Worm (Caenorhabditis elegans): Measurements from ENCODE around the gene C55A6.7.

Gene C55A6.7

DNA sequence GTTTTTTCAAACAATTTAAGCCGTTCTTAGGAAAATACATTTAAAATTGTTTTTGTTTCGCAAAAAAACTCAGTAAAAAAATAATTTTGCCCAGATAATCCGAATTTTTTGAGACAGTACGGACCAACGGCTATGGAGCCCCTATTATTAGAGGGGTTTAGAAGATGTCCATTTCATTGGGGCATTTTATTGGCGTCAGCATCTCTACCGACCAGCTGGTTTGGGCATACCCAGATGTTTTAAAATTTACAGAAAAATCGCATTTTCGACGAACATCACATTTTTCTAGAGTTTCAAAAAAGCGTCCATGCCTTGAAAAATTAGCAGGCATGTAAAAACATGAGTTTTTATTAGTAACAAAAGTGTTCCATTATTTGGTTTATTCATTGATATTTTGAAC is 21.0 kb upstream of the C55A6.7 start (continued):
- TF ChIP-seq aha-1 (tag) (no peak), dmd-6 (GFP tag; IDR thresholded peaks at IDR 0.05) (no peak), hmg-1.1 (GFP tag; IDR thresholded peaks at IDR 0.05) (0 out of 2 replicates have a peak, but pooled peaks have one; percentile 33), vab-7 (GFP tag; IDR thresholded peaks at IDR 0.05) (peak; percentile 30; the same call in 1 of the 2 replicates), Y48G9A.11 (GFP tag; IDR thresholded peaks at IDR 0.05) (0 out of 2 replicates have a peak, but pooled peaks have one; percentile 35), hif-1 (tag; optimal IDR thresholded peaks at IDR 0.05) (peak in 1 of 2 experiments; percentile 64), lim-7 (GFP tag; IDR thresholded peaks at IDR 0.05) (peak; percentile 67), mdt-29 (GFP tag; IDR thresholded peaks at IDR 0.05) (0 out of 2 replicates have a peak, but pooled peaks have one; percentile 5), nhr-6 (tag; optimal IDR thresholded peaks at IDR 0.05) (no peak), unc-39 (tag; optimal IDR thresholded peaks at IDR 0.05) (no peak), T20F7.1 (GFP tag; optimal IDR thresholded peaks at IDR 0.05) (no peak), ceh-20 (GFP tag; IDR thresholded peaks at IDR 0.05) (peak; percentile 42; the same call in 1 of the 2 replicates), lin-38 (GFP tag; IDR thresholded peaks at IDR 0.05) (peak; percentile 30; the same call in 1 of the 2 replicates), nhr-77 (tag; optimal IDR thresholded peaks at IDR 0.05) (no peak), spr-3 (GFP tag; optimal IDR thresholded peaks at IDR 0.05) (no peak), pha-4 (GFP tag; IDR thresholded peaks at IDR 0.05) (0 out of 2 replicates have a peak, but pooled peaks have one; percentile 44), pha-4 (tag; optimal IDR thresholded peaks at IDR 0.05) (no peak), dmd-9 (GFP tag; IDR thresholded peaks at IDR 0.05) (0 out of 2 replicates have a peak, but pooled peaks have one; percentile 36), ama-1 (optimal IDR thresholded peaks at IDR 0.05) (peak; percentile 19), duxl-1 (tag; optimal IDR thresholded peaks at IDR 0.05; ENCODE audit: poor library complexity) (no peak), lin-29 (GFP tag; IDR thresholded peaks at IDR 0.05) (no peak; the same call in 1 of the 2 replicates), arid-1 (GFP tag; conservative IDR thresholded peaks at IDR 0.05) (0 out of 2 replicates have a peak, but pooled peaks have one; percentile 39), ctbp-1 (GFP tag; IDR thresholded peaks at IDR 0.05) (no peak), ceh-44 (GFP tag; IDR thresholded peaks at IDR 0.05) (no peak), nhr-11 (tag; optimal IDR thresholded peaks at IDR 0.05) (no peak), zfp-2 (tag; optimal IDR thresholded peaks at IDR 0.05) (no peak), D1046.2 (GFP tag; IDR thresholded peaks at IDR 0.05) (peak; percentile 82; the same call in 1 of the 2 replicates), T26A8.4 (GFP tag; IDR thresholded peaks at IDR 0.05) (no peak)

DNA sequence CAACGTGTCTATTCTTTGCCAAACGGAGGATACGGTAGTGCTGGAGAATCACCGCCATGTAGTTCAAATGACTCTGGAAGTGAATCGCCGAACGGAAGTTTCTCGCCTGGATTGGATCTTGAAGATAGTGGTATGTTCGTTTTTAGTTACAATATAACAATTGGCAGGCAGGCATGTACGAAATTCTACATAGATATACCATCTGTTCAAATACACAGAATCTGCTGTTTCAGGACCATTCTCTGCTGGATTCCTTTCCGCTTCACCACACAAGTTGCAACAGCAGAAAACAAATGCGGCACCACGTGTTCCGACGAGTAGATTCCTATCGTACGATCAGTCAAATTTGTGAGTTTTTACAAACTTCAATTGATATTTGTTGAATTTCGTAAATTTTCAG is 19.2 kb upstream of the C55A6.7 start:
- no peak for TF ChIP-seq madf-9 (GFP tag; conservative IDR thresholded peaks at IDR 0.05)
- TF ChIP-seq attf-4 (tag; optimal IDR thresholded peaks at IDR 0.05), result no peak
- TF ChIP-seq zag-1 (tag; optimal IDR thresholded peaks at IDR 0.05), result no peak
- TF ChIP-seq lin-29 (GFP tag; IDR thresholded peaks at IDR 0.05), result no peak
- no peak for TF ChIP-seq T26A8.4 (GFP tag; IDR thresholded peaks at IDR 0.05)
- peak in 1 of 2 experiments; percentile 97 for TF ChIP-seq unc-62 (GFP tag; optimal IDR thresholded peaks at IDR 0.05 in 1 of 2)
- TF ChIP-seq unc-62 (tag; optimal IDR thresholded peaks at IDR 0.05), result no peak
- TF ChIP-seq skn-1 (tag; optimal IDR thresholded peaks at IDR 0.05), result peak; percentile 15
- TF ChIP-seq F26F4.8 (GFP tag; conservative IDR thresholded peaks at IDR 0.05), result no peak
- no peak for TF ChIP-seq spr-3 (GFP tag; optimal IDR thresholded peaks at IDR 0.05)
- TF ChIP-seq dmd-6 (GFP tag; IDR thresholded peaks at IDR 0.05), result no peak

DNA sequence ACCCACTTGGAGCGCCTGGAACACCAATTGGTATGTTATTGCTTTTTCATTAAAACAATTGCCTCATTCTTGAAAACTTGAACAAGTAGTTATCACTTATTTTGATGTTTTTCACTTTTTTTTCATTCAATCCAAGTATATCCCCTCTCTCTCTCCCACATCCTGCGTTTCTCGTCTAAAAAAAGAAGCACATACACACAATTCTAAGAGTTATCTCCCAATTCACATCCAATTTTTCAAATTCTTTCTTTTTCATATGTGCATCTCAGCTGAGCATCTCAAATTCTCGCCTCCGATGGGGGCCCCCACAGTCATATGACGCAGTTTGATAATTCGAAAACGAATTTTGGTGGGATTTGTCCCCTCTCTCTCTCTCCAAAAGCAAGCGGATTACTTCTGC is 16.3 kb upstream of the C55A6.7 start:
- TF ChIP-seq unc-62 (GFP tag; optimal IDR thresholded peaks at IDR 0.05 in 1 of 2) (peak in 1 of 2 experiments; percentile 85), unc-62 (tag; optimal IDR thresholded peaks at IDR 0.05) (no peak), Y75B8A.6 (GFP tag; IDR thresholded peaks at IDR 0.05) (0 out of 2 replicates have a peak, but pooled peaks have one; percentile 19), nhr-41 (GFP tag; IDR thresholded peaks at IDR 0.05) (no peak), F26F4.8 (GFP tag; conservative IDR thresholded peaks at IDR 0.05) (0 out of 2 replicates have a peak, but pooled peaks have one; percentile 28)
